Worm (Caenorhabditis elegans): ENCODE results near the gene dyrb-1.

- TF ChIP-seq elt-1 (tag; optimal IDR thresholded peaks at IDR 0.05): no peak
- no peak for TF ChIP-seq pha-4 (tag; optimal IDR thresholded peaks at IDR 0.05)
- TF ChIP-seq nhr-237 (tag; optimal IDR thresholded peaks at IDR 0.05): no peak
- TF ChIP-seq nhr-76 (tag; optimal IDR thresholded peaks at IDR 0.05): no peak
Observed at ce11 chrII:9154339-9154738, 47.4 kb upstream of the dyrb-1 start.
